Worm (Caenorhabditis elegans): ENCODE results near the gene F42H10.3.

DNA sequence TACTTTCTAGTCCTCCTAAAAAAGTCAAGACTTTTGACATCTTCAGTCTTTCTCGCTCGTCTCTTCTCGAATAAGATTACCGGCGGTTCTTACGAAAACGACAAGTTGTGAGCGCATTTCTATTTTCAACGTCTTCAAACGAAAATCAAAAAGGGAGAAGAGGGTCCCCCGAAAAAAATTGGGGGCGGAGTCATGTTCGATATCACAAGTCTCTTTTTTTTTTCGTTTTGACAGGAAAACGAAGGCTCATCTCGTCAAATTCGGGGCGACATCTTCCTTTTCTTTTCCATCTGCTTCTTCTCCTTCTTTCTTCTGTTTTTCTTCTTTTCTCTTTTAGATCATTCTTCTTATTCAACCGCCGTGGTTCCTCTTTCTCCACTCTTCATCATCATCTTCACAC is 49.9 kb downstream of the F42H10.3 start:
- TF ChIP-seq pes-1 (GFP tag; IDR thresholded peaks at IDR 0.05) (no peak), F13C5.2 (tag; optimal IDR thresholded peaks at IDR 0.05) (no peak), scrt-1 (GFP tag; IDR thresholded peaks at IDR 0.05) (no peak)
